Fruit fly (Drosophila melanogaster): Measurements from ENCODE around the gene Sgs8.
A peak's percentile ranks its signal among the peaks of the same experiment; 100 is the strongest.

Gene Sgs8

DNA sequence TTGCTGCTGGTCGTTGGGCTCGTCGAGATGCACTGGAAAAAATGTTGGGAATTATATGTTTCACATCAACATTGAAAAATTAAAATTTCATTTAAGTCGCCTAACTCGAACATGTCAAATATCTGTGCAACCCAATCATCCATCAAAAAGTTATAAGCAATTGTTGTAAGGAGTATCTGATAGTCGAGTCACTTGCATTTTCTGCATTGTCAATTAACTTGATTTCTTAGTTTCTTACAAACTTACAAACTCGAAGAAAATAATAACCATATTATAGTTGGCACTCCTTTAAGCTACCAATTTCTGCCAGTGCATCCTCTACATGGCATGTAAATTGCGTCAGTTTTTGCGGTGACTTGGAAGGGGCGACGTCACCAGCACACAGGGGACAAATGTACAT lies 26.1 kb downstream of the Sgs8 start (continued):
- TF ChIP-seq CG5245 (GFP tag; optimal IDR thresholded peaks at IDR 0.05) (peak; percentile 47), NFAT (GFP tag; IDR thresholded peaks at IDR 0.05) (0 out of 2 replicates have a peak, but pooled peaks have one; percentile 2), CG6683 (GFP tag; optimal IDR thresholded peaks at IDR 0.05) (no peak), bsh (GFP tag; optimal IDR thresholded peaks at IDR 0.05) (peak in 1 of 2 experiments; percentile 51), Dref (GFP tag; IDR thresholded peaks at IDR 0.05) (no peak), vnd (GFP tag; IDR thresholded peaks at IDR 0.05; ENCODE audit: partially characterized antibody) (no peak), CG4424 (GFP tag; optimal IDR thresholded peaks at IDR 0.05) (peak; percentile 4), CG13296 (GFP tag; optimal IDR thresholded peaks at IDR 0.05) (no peak), Lhr (GFP tag; optimal IDR thresholded peaks at IDR 0.05) (no peak), B-H1 (GFP tag; IDR thresholded peaks at IDR 0.05) (no peak), Nf-YC (tag; optimal IDR thresholded peaks at IDR 0.05) (no peak), Sin3A (optimal IDR thresholded peaks at IDR 0.05) (no peak), CG12744 (GFP tag; optimal IDR thresholded peaks at IDR 0.05) (no peak), CG1529 (GFP tag; optimal IDR thresholded peaks at IDR 0.05) (peak; percentile 37), Dbx (GFP tag; IDR thresholded peaks at IDR 0.05) (no peak), cato (GFP tag; optimal IDR thresholded peaks at IDR 0.05; ENCODE audit: borderline replicate concordance) (no peak), CG11504 (tag; optimal IDR thresholded peaks at IDR 0.05) (peak; percentile 67), Dip3 (GFP tag; optimal IDR thresholded peaks at IDR 0.05) (no peak), CG31441 (GFP tag; IDR thresholded peaks at IDR 0.05) (peak; percentile 73), CG11560 (tag; IDR thresholded peaks at IDR 0.05) (no peak), slou (GFP tag; optimal IDR thresholded peaks at IDR 0.05) (no peak), CG10274 (GFP tag; optimal IDR thresholded peaks at IDR 0.05) (no peak), CG30431 (GFP tag; optimal IDR thresholded peaks at IDR 0.05) (peak; percentile 18), chinmo (GFP tag; IDR thresholded peaks at IDR 0.05; ENCODE audit: partially characterized antibody) (no peak), BtbVII (GFP tag; optimal IDR thresholded peaks at IDR 0.05) (no peak), Chrac-16 (GFP tag; optimal IDR thresholded peaks at IDR 0.05) (peak; percentile 24), CG9932 (GFP tag; IDR thresholded peaks at IDR 0.05) (no peak), pros (GFP tag; optimal IDR thresholded peaks at IDR 0.05) (no peak), Ets97D (GFP tag; optimal IDR thresholded peaks at IDR 0.05) (no peak), CG15696 (tag; optimal IDR thresholded peaks at IDR 0.05) (no peak), CG13624 (GFP tag; optimal IDR thresholded peaks at IDR 0.05) (no peak), HmgZ (tag; optimal IDR thresholded peaks at IDR 0.05) (no peak), toy (GFP tag; IDR thresholded peaks at IDR 0.05) (no peak), mirr (GFP tag; optimal IDR thresholded peaks at IDR 0.05) (no peak), Vsx1 (GFP tag; optimal IDR thresholded peaks at IDR 0.05) (no peak), caup (GFP tag; optimal IDR thresholded peaks at IDR 0.05; ENCODE audit: severe bottlenecking) (peak; percentile 11), CG2678 (tag; optimal IDR thresholded peaks at IDR 0.05) (peak; percentile 70), fru (optimal IDR thresholded peaks at IDR 0.05) (no peak), luna (GFP tag; optimal IDR thresholded peaks at IDR 0.05) (no peak), nerfin-2 (GFP tag; IDR thresholded peaks at IDR 0.05; ENCODE audit: partially characterized antibody) (no peak), CG34422 (GFP tag; IDR thresholded peaks at IDR 0.05) (0 out of 3 replicates have a peak, but pooled peaks have one; percentile 32), CG3163 (GFP tag; optimal IDR thresholded peaks at IDR 0.05) (no peak), da (GFP tag; optimal IDR thresholded peaks at IDR 0.05) (no peak), ems (GFP tag; optimal IDR thresholded peaks at IDR 0.05) (peak; percentile 36), en (GFP tag; optimal IDR thresholded peaks at IDR 0.05) (peak; percentile 29), CkIIα-i1 (GFP tag; IDR thresholded peaks at IDR 0.05) (no peak), bigmax (GFP tag; optimal IDR thresholded peaks at IDR 0.05) (no peak), CG33213 (GFP tag; optimal IDR thresholded peaks at IDR 0.05) (no peak), nau (GFP tag; optimal IDR thresholded peaks at IDR 0.05) (peak; percentile 37), CG7839 (tag; optimal IDR thresholded peaks at IDR 0.05) (peak; percentile 62), Hr39 (optimal IDR thresholded peaks at IDR 0.05) (no peak), D19A (tag; optimal IDR thresholded peaks at IDR 0.05) (peak; percentile 23)
